Fruit fly (Drosophila melanogaster) whole organism, prepupa: ENCODE results near the gene CG10839.

Experiments
- Blimp-1 ChIP-seq: fragments of 200-800 bp; sonication (Bioruptor generic); optimal IDR thresholded peaks from 3 replicates; lab custom pipeline; 2017; ENCODE audit warnings: missing biosample characterization, missing genetic modification characterization, mild to moderate bottlenecking, moderate library complexity, missing genetic modification reagents
- CG10631 ChIP-seq: fragments of 200-800 bp; sonication (Bioruptor generic); optimal IDR thresholded peaks from 2 replicates; lab custom pipeline; 2016; ENCODE audit warnings: missing biosample characterization, missing genetic modification characterization
- CG11762 ChIP-seq: fragments of 200-800 bp; sonication (Bioruptor generic); optimal IDR thresholded peaks from 3 replicates; lab custom pipeline; 2016; ENCODE audit warnings: missing biosample characterization, missing genetic modification characterization; ENCODE audit not compliant: insufficient read depth
- CG11902 ChIP-seq: fragments of 200-800 bp; sonication (Bioruptor generic); optimal IDR thresholded peaks from 3 replicates; lab custom pipeline; 2016; ENCODE audit warnings: missing biosample characterization, missing genetic modification characterization
- CG15336 ChIP-seq: fragments of 200-800 bp; sonication (Bioruptor generic); IDR thresholded peaks from 2 replicates; pipeline ENCODE4 v1.3.6; 2022; ENCODE audit warnings: missing biosample characterization, missing genetic modification characterization
- CG16779 ChIP-seq: fragments of 200-800 bp; sonication (Bioruptor generic); optimal IDR thresholded peaks from 3 replicates; lab custom pipeline; 2017; ENCODE audit warnings: missing biosample characterization, mild to moderate bottlenecking, missing genetic modification characterization
- CG34406 ChIP-seq: fragments of 200-800 bp; sonication (Bioruptor generic); optimal IDR thresholded peaks from 3 replicates; lab custom pipeline; 2016; ENCODE audit warnings: missing biosample characterization, missing genetic modification characterization
- CG3919 ChIP-seq: fragments of 200-800 bp; sonication (Bioruptor generic); optimal IDR thresholded peaks from 3 replicates; lab custom pipeline; 2016; ENCODE audit warnings: missing biosample characterization, missing genetic modification characterization
- CG6163 ChIP-seq: fragments of 200-800 bp; sonication (Bioruptor generic); IDR thresholded peaks from 3 replicates; pipeline ENCODE4 v1.3.6; 2022; ENCODE audit warnings: missing biosample characterization, missing genetic modification characterization
- CG6276 ChIP-seq: fragments of 200-800 bp; sonication (Bioruptor generic); optimal IDR thresholded peaks from 2 replicates; lab custom pipeline; 2017; ENCODE audit warnings: missing biosample characterization, mild to moderate bottlenecking, missing genetic modification characterization
- CG6792 ChIP-seq: fragments of 200-800 bp; sonication (Bioruptor generic); optimal IDR thresholded peaks from 3 replicates; lab custom pipeline; 2016; ENCODE audit warnings: missing biosample characterization, missing genetic modification characterization
- CG6808 ChIP-seq: fragments of 200-800 bp; sonication (Bioruptor generic); optimal IDR thresholded peaks from 3 replicates; lab custom pipeline; 2017; ENCODE audit warnings: missing biosample characterization, missing genetic modification characterization, mild to moderate bottlenecking, moderate library complexity, missing genetic modification reagents
- CG6854 ChIP-seq: fragments of 200-800 bp; sonication (Bioruptor generic); optimal IDR thresholded peaks from 2 replicates; lab custom pipeline; 2017; ENCODE audit warnings: missing biosample characterization, mild to moderate bottlenecking, missing genetic modification characterization
- CG7368 ChIP-seq: fragments of 200-800 bp; sonication (Bioruptor generic); optimal IDR thresholded peaks from 3 replicates; lab custom pipeline; 2016; ENCODE audit warnings: missing biosample characterization, missing genetic modification characterization
- CG8319 ChIP-seq: fragments of 200-800 bp; sonication (Bioruptor generic); optimal IDR thresholded peaks from 3 replicates; lab custom pipeline; 2016; ENCODE audit warnings: missing biosample characterization, missing genetic modification characterization
- CG9139 ChIP-seq: fragments of 200-800 bp; sonication (Bioruptor generic); optimal IDR thresholded peaks from 3 replicates; lab custom pipeline; 2017; ENCODE audit warnings: missing biosample characterization, mild to moderate bottlenecking, missing genetic modification characterization
- Ets21C ChIP-seq: fragments of 200-800 bp; sonication (Bioruptor generic); optimal IDR thresholded peaks from 3 replicates; lab custom pipeline; 2016; ENCODE audit warnings: missing biosample characterization, missing genetic modification characterization
- Gug ChIP-seq: fragments of 200-800 bp; sonication (Bioruptor generic); IDR thresholded peaks from 2 replicates; pipeline ENCODE4 v1.3.6; 2022; ENCODE audit warnings: missing biosample characterization, missing genetic modification characterization
- Hr39 ChIP-seq: fragments of 200-800 bp; sonication (Bioruptor generic); optimal IDR thresholded peaks from 2 replicates; lab custom pipeline; 2016; ENCODE audit warnings: missing biosample characterization, missing genetic modification characterization
- Lpt ChIP-seq: fragments of 200-800 bp; sonication (Bioruptor generic); optimal IDR thresholded peaks from 3 replicates; lab custom pipeline; 2016; ENCODE audit warnings: missing biosample characterization, missing genetic modification characterization
- Smox ChIP-seq: fragments of 200-800 bp; sonication (Bioruptor generic); optimal IDR thresholded peaks from 3 replicates; lab custom pipeline; 2016; ENCODE audit warnings: missing biosample characterization, missing genetic modification characterization
- Sox102F ChIP-seq: fragments of 200-800 bp; sonication (Bioruptor generic); optimal IDR thresholded peaks from 2 replicates; lab custom pipeline; 2016; ENCODE audit warnings: missing biosample characterization, mild to moderate bottlenecking, missing genetic modification characterization
- Sox14 ChIP-seq: fragments of 200-800 bp; sonication (Bioruptor generic); optimal IDR thresholded peaks from 3 replicates; lab custom pipeline; 2016; ENCODE audit warnings: missing biosample characterization, missing genetic modification characterization
- achi ChIP-seq: fragments of 200-800 bp; sonication (Bioruptor generic); optimal IDR thresholded peaks from 3 replicates; lab custom pipeline; 2016; ENCODE audit warnings: missing biosample characterization, missing genetic modification characterization
- acj6 ChIP-seq: fragments of 200-800 bp; sonication (Bioruptor generic); optimal IDR thresholded peaks from 3 replicates; lab custom pipeline; 2016; ENCODE audit warnings: missing biosample characterization, missing genetic modification characterization
- cyc ChIP-seq: fragments of 200-800 bp; sonication (Bioruptor generic); optimal IDR thresholded peaks from 3 replicates; lab custom pipeline; 2016; ENCODE audit warnings: missing biosample characterization, missing genetic modification characterization
- dac ChIP-seq: fragments of 200-800 bp; sonication (Bioruptor generic); optimal IDR thresholded peaks from 2 replicates; lab custom pipeline; 2017; ENCODE audit warnings: missing biosample characterization, mild to moderate bottlenecking, missing genetic modification characterization
- dsx ChIP-seq: fragments of 200-800 bp; optimal IDR thresholded peaks from 3 replicates; lab custom pipeline; 2019; ENCODE audit warnings: missing biosample characterization, mild to moderate bottlenecking, missing genetic modification characterization, moderate library complexity; ENCODE audit not compliant: poor library complexity, severe bottlenecking
- esn ChIP-seq: fragments of 200-800 bp; sonication (Bioruptor generic); optimal IDR thresholded peaks from 2 replicates; lab custom pipeline; 2016; ENCODE audit warnings: missing biosample characterization, mild to moderate bottlenecking, missing genetic modification characterization, moderate library complexity
- fd59A ChIP-seq: fragments of 200-800 bp; sonication (Bioruptor generic); optimal IDR thresholded peaks from 2 replicates; lab custom pipeline; 2017; ENCODE audit warnings: missing biosample characterization, mild to moderate bottlenecking, missing genetic modification characterization, missing genetic modification reagents
- fd85E ChIP-seq: fragments of 200-800 bp; sonication (Bioruptor generic); optimal IDR thresholded peaks from 3 replicates; lab custom pipeline; 2016; ENCODE audit warnings: missing biosample characterization, missing genetic modification characterization
- lz ChIP-seq: fragments of 200-800 bp; sonication (Bioruptor generic); optimal IDR thresholded peaks from 3 replicates; lab custom pipeline; 2016; ENCODE audit warnings: missing biosample characterization, missing genetic modification characterization
- net ChIP-seq: fragments of 200-800 bp; sonication (Bioruptor generic); optimal IDR thresholded peaks from 3 replicates; lab custom pipeline; 2016; ENCODE audit warnings: missing biosample characterization, missing genetic modification characterization
- pdm3 ChIP-seq: fragments of 200-800 bp; sonication (Bioruptor generic); optimal IDR thresholded peaks from 3 replicates; lab custom pipeline; 2016; ENCODE audit warnings: missing biosample characterization, missing genetic modification characterization
- svp ChIP-seq: fragments of 200-800 bp; sonication (Bioruptor generic); peaks from one replicate; lab custom pipeline; 2016; ENCODE audit warnings: missing biosample characterization, missing genetic modification characterization
- topi ChIP-seq: fragments of 200-800 bp; sonication (Bioruptor generic); optimal IDR thresholded peaks from 3 replicates; lab custom pipeline; 2016; ENCODE audit warnings: missing biosample characterization, missing genetic modification characterization
- vri ChIP-seq: fragments of 200-800 bp; sonication (Bioruptor generic); optimal IDR thresholded peaks from 3 replicates; lab custom pipeline; 2016; ENCODE audit warnings: missing biosample characterization, mild to moderate bottlenecking, missing genetic modification characterization

Gene CG10839

DNA sequence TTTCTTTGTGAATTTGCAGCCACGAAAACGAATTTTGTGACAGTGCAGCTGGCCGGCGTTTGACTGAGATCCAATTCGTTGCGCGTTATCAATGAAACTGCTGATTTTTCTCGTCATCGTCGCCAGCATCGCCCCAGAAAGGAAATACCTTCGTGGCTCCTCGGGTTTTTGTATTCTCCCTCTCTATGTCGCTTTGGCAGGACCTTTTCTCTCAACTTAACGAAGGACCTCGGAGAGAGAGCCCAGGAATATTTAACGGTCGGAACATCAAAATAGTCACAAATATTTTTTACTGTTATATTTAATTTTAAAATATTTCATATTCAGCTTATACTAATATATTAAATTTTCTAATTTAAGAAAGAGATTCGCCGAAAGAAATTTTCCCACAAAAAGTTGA is 17.0 kb upstream of the CG10839 start, which contains the start of gene beat-Ib:
Gene beat-Ib, minus strand, starts transcription at position 101 of the 400 bp plus-strand sequence.
- no peak for TF ChIP-seq CG34406
- TF ChIP-seq, all 60 proteins: peak for 0

DNA sequence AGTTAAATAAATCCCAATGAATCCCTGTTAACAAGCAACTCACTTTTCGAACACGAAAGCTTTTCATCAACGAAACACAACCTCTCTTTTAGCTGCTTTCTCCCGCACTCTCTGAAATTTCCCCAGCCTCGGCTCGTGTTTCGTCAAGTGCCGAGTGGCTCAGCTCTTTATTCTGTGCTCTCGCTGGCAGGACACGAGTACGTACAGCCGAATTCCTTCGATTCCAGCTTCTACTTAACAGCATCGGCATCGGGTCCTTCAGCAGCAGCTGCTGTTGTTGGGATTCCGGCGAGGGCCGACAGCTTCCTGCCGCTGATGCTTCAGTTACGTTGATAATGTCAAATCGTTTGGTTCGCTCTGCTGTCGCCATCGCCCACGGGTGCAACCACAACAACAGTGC is 20.9 kb downstream of the CG10839 start, which contains the start of gene beat-Ic:
Gene beat-Ic, plus strand, starts transcription at position 93 of the 400 bp plus-strand sequence.
- TF ChIP-seq Gug (no peak), Lpt (no peak), Smox (no peak), Blimp-1 (GFP tag; lab: Kevin White, UChicago) (no peak), cyc (no peak), CG8319 (no peak), esn (GFP tag; lab: Kevin White, UChicago) (no peak), vri (GFP tag; lab: Kevin White, UChicago) (no peak), CG6792 (GFP tag; lab: Kevin White, UChicago) (no peak), CG6808 (GFP tag; lab: Kevin White, UChicago) (no peak), fd85E (GFP tag; lab: Kevin White, UChicago) (no peak), dac (GFP tag; lab: Kevin White, UChicago) (no peak), Ets21C (GFP tag; lab: Kevin White, UChicago) (no peak), CG34406 (no peak)

dm6 chr2L:16003541-16003940 is 24.3 kb downstream of the CG10839 start, which contains the start of gene CG34167:
Gene CG34167 (minus strand): TSS chr2L:16003641.
- TF ChIP-seq Sox102F (GFP tag; lab: Kevin White, UChicago) = no peak
- no peak for TF ChIP-seq CG7368 (GFP tag; lab: Kevin White, UChicago)
- TF ChIP-seq vri (GFP tag; lab: Kevin White, UChicago) = no peak
- TF ChIP-seq CG6163 (GFP tag; lab: Robert Waterston, UW) = no peak
- no peak for TF ChIP-seq net (GFP tag; lab: Kevin White, UChicago)
- TF ChIP-seq Sox14 = no peak
- TF ChIP-seq CG6854 = no peak
- no peak for TF ChIP-seq dsx (GFP tag; lab: Kevin White, UChicago)
- TF ChIP-seq, all 60 proteins: peak for 0

dm6 chr2L:16004025-16004424 is 24.7 kb downstream of the CG10839 start, which contains the start of the genes CG13245 and CG43816:
Gene CG13245 (plus strand): TSS chr2L:16004325.
Gene CG43816 (plus strand): TSS chr2L:16004325.
- TF ChIP-seq acj6 (no peak), net (GFP tag; lab: Kevin White, UChicago) (no peak), CG34406 (no peak), lz (no peak), CG16779 (no peak), CG10631 (GFP tag; lab: Kevin White, UChicago) (no peak), Hr39 (no peak), CG15336 (GFP tag; lab: Robert Waterston, UW) (no peak), fd59A (GFP tag; lab: Kevin White, UChicago) (no peak), CG11762 (GFP tag; lab: Kevin White, UChicago) (no peak), pdm3 (no peak), CG11902 (no peak), CG6808 (GFP tag; lab: Kevin White, UChicago) (no peak), CG6276 (GFP tag; lab: Kevin White, UChicago) (no peak)

DNA sequence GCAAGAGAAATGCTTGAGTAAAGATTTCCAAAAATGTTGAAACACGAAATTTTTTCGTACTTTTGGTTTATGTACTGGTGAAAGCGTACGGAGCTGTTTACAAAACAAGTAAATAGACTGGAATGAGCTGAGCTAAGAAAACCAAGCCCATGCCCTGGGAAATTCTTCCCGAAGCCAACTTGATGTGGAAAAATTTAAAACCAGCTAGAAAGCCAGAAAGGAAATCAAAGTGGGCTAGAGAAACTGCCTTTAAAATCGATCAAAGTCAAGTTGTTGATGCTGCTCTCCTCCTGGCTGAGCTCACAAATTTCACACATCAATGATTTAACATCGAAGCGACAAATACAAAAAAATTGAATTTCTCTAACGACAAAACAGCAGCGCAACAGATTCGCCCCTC is 26.9 kb downstream of the CG10839 start, which contains the start of gene CG31820:
Gene CG31820, minus strand, starts transcription at position 101 of the 400 bp plus-strand sequence.
- TF ChIP-seq CG8319 = no peak
- TF ChIP-seq topi (GFP tag; lab: Kevin White, UChicago) = no peak
- TF ChIP-seq net (GFP tag; lab: Kevin White, UChicago) = no peak
- TF ChIP-seq dac (GFP tag; lab: Kevin White, UChicago) = no peak
- no peak for TF ChIP-seq Ets21C (GFP tag; lab: Kevin White, UChicago)
- TF ChIP-seq vri (GFP tag; lab: Kevin White, UChicago) = no peak
- no peak for TF ChIP-seq Blimp-1 (GFP tag; lab: Kevin White, UChicago)
- TF ChIP-seq CG3919 (GFP tag; lab: Kevin White, UChicago) = no peak
- no peak for TF ChIP-seq fd85E (GFP tag; lab: Kevin White, UChicago)
- no peak for TF ChIP-seq Hr39
- TF ChIP-seq Lpt = no peak
- TF ChIP-seq Sox102F (GFP tag; lab: Kevin White, UChicago) = no peak
- no peak for TF ChIP-seq dsx (GFP tag; lab: Kevin White, UChicago)
- no peak for TF ChIP-seq CG6792 (GFP tag; lab: Kevin White, UChicago)
- no peak for TF ChIP-seq svp (GFP tag; lab: Kevin White, UChicago)
- no peak for TF ChIP-seq achi (GFP tag; lab: Kevin White, UChicago)
- no peak for TF ChIP-seq CG34406
- no peak for TF ChIP-seq CG9139 (GFP tag; lab: Kevin White, UChicago)
